Fruit fly (Drosophila melanogaster): ENCODE measurements around the gene Coq4.

The Coq4 gene

dm6 chr3L:17404646-17405045, 28.8 kb downstream of the Coq4 start (continued):
- no peak for TF ChIP-seq btn (GFP tag; optimal IDR thresholded peaks at IDR 0.05)
- TF ChIP-seq tll (GFP tag; optimal IDR thresholded peaks at IDR 0.05) = no peak
- TF ChIP-seq zfh1 (GFP tag; IDR thresholded peaks at IDR 0.05) = peak; percentile 26; the same call in 1 of the 3 replicates
- TF ChIP-seq toy (GFP tag; IDR thresholded peaks at IDR 0.05) = no peak
- TF ChIP-seq CG14050 (GFP tag; IDR thresholded peaks at IDR 0.05) = peak; percentile 21; the same call in 1 of the 3 replicates
- no peak for TF ChIP-seq CG1602 (GFP tag; optimal IDR thresholded peaks at IDR 0.05)
- no peak for TF ChIP-seq ac (GFP tag; optimal IDR thresholded peaks at IDR 0.05)
- TF ChIP-seq CG32772 (GFP tag; IDR thresholded peaks at IDR 0.05) = no peak
- TF ChIP-seq CkIIα-i1 (GFP tag; IDR thresholded peaks at IDR 0.05) = no peak
- peak; percentile 17 for TF ChIP-seq Fer1 (GFP tag; optimal IDR thresholded peaks at IDR 0.05)
- TF ChIP-seq lilli (GFP tag; optimal IDR thresholded peaks at IDR 0.05) = peak; percentile 17
- TF ChIP-seq ase (GFP tag; IDR thresholded peaks at IDR 0.05) = no peak
- no peak for TF ChIP-seq CG6765 (GFP tag; optimal IDR thresholded peaks at IDR 0.05)
- no peak for TF ChIP-seq ham (GFP tag; IDR thresholded peaks at IDR 0.05)
- peak; percentile 40 for TF ChIP-seq Vsx1 (GFP tag; optimal IDR thresholded peaks at IDR 0.05)
- TF ChIP-seq fu2 (GFP tag; optimal IDR thresholded peaks at IDR 0.05) = no peak
- peak; percentile 14 for TF ChIP-seq CG3407 (GFP tag; optimal IDR thresholded peaks at IDR 0.05)
- no peak for TF ChIP-seq GATAe (GFP tag; conservative IDR thresholded peaks at IDR 0.05)
- no peak for TF ChIP-seq E2f1 (GFP tag; IDR thresholded peaks at IDR 0.05)
- TF ChIP-seq HHEX (GFP tag; optimal IDR thresholded peaks at IDR 0.05) = peak; percentile 28
- TF ChIP-seq en (GFP tag; optimal IDR thresholded peaks at IDR 0.05) = no peak
- no peak for TF ChIP-seq stc (GFP tag; IDR thresholded peaks at IDR 0.05)
- TF ChIP-seq CG18619 (GFP tag; optimal IDR thresholded peaks at IDR 0.05) = no peak
- TF ChIP-seq inv (GFP tag; IDR thresholded peaks at IDR 0.05; ENCODE audit: partially characterized antibody) = no peak
- TF ChIP-seq CG3838 (GFP tag; optimal IDR thresholded peaks at IDR 0.05) = no peak
- TF ChIP-seq CG13775 (GFP tag; optimal IDR thresholded peaks at IDR 0.05) = peak; percentile 25
- peak; percentile 32; the same call in 1 of the 2 replicates for TF ChIP-seq esg (GFP tag; conservative IDR thresholded peaks at IDR 0.05)
- TF ChIP-seq hkb (optimal IDR thresholded peaks at IDR 0.05) = no peak
- peak; percentile 15; the same call in 1 of the 2 replicates for TF ChIP-seq hkb (GFP tag; IDR thresholded peaks at IDR 0.05)
- peak; percentile 31 for TF ChIP-seq CG4424 (GFP tag; optimal IDR thresholded peaks at IDR 0.05)
- TF ChIP-seq CG17829 (tag; optimal IDR thresholded peaks at IDR 0.05) = peak; percentile 4
- no peak for TF ChIP-seq Ptx1 (GFP tag; IDR thresholded peaks at IDR 0.05)
- no peak for TF ChIP-seq Bdp1 (GFP tag; optimal IDR thresholded peaks at IDR 0.05)
- no peak for TF ChIP-seq tna (GFP tag; IDR thresholded peaks at IDR 0.05; ENCODE audit: partially characterized antibody)
- no peak for TF ChIP-seq CG12942 (GFP tag; optimal IDR thresholded peaks at IDR 0.05)
- TF ChIP-seq CG11247 (GFP tag; IDR thresholded peaks at IDR 0.05) = no peak
- no peak for TF ChIP-seq Lim3 (GFP tag; IDR thresholded peaks at IDR 0.05)
- no peak for TF ChIP-seq ERR (GFP tag; optimal IDR thresholded peaks at IDR 0.05)
- no peak for TF ChIP-seq CG6689 (GFP tag; IDR thresholded peaks at IDR 0.05)
- no peak for TF ChIP-seq E2f2 (GFP tag; IDR thresholded peaks at IDR 0.05)
- no peak for TF ChIP-seq ara (GFP tag; IDR thresholded peaks at IDR 0.05)
- TF ChIP-seq chif (GFP tag; optimal IDR thresholded peaks at IDR 0.05) = peak; percentile 4 to 32
- TF ChIP-seq CoRest (tag; optimal IDR thresholded peaks at IDR 0.05) = peak; percentile 36
- no peak for TF ChIP-seq CG16815 (GFP tag; optimal IDR thresholded peaks at IDR 0.05)
- TF ChIP-seq Six4 (GFP tag; optimal IDR thresholded peaks at IDR 0.05) = peak; percentile 21
- TF ChIP-seq sqz (GFP tag; optimal IDR thresholded peaks at IDR 0.05) = no peak
- TF ChIP-seq Awh (GFP tag; IDR thresholded peaks at IDR 0.05) = no peak
- TF ChIP-seq disco-r (GFP tag; optimal IDR thresholded peaks at IDR 0.05) = no peak
- no peak for TF ChIP-seq HmgD (GFP tag; optimal IDR thresholded peaks at IDR 0.05)
- TF ChIP-seq maf-S (GFP tag; optimal IDR thresholded peaks at IDR 0.05) = no peak
- no peak for TF ChIP-seq CG10462 (GFP tag; optimal IDR thresholded peaks at IDR 0.05)
- no peak for TF ChIP-seq CG14014 (GFP tag; IDR thresholded peaks at IDR 0.05)
- TF ChIP-seq ind (GFP tag; optimal IDR thresholded peaks at IDR 0.05) = peak; percentile 38
